Worm (Caenorhabditis elegans): ENCODE results near the gene cubn-1.

Gene cubn-1

ce11 chrV:12607113-12607512 is 4.0 kb upstream of the cubn-1 start, which contains the start of gene erg-28:
erg-28 (plus strand) TSS chrV:12607413.
- TF ChIP-seq cog-1 (tag; optimal IDR thresholded peaks at IDR 0.05) (no peak), tab-1 (GFP tag; IDR thresholded peaks at IDR 0.05) (no peak), flt-1 (GFP tag; IDR thresholded peaks at IDR 0.05) (no peak), T22C8.4 (GFP tag; IDR thresholded peaks at IDR 0.05) (no peak), ztf-23 (GFP tag; IDR thresholded peaks at IDR 0.05) (no peak), ref-1 (GFP tag; conservative IDR thresholded peaks at IDR 0.05) (no peak), med-1 (GFP tag; optimal IDR thresholded peaks at IDR 0.05; ENCODE audit: insufficient read depth) (no peak), ztf-29 (GFP tag; IDR thresholded peaks at IDR 0.05) (no peak), klf-2 (GFP tag; conservative IDR thresholded peaks at IDR 0.05) (no peak)

DNA sequence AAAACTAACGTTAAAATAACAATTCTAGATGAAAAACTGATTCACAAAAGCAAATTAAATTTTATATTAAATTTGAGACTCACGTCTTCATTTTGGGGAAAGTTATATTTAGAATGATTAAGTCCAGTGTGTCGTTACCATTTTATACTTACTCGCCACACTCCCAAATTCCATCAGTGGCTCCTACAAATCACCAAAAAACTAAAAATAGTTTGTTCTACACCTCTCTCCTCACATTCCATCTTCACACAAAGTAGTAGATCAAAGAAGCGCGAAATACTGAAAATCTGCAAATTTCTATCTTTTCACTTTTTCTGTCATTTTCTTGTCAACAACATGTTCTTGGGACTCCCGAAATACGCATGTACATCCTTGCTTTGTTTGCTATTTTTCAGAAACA is 2.3 kb upstream of the cubn-1 start, which contains the start of gene ZC116.5:
ZC116.5 (minus strand) TSS at position 101 of the 400 bp plus-strand sequence.
- no peak for TF ChIP-seq ztf-23 (GFP tag; IDR thresholded peaks at IDR 0.05)
- no peak for TF ChIP-seq cog-1 (tag; optimal IDR thresholded peaks at IDR 0.05)
- no peak for TF ChIP-seq flt-1 (GFP tag; IDR thresholded peaks at IDR 0.05)
- no peak for TF ChIP-seq klf-2 (GFP tag; conservative IDR thresholded peaks at IDR 0.05)
- no peak for TF ChIP-seq T22C8.4 (GFP tag; IDR thresholded peaks at IDR 0.05)
- TF ChIP-seq ztf-29 (GFP tag; IDR thresholded peaks at IDR 0.05), result no peak
- TF ChIP-seq tab-1 (GFP tag; IDR thresholded peaks at IDR 0.05), result no peak
- TF ChIP-seq med-1 (GFP tag; optimal IDR thresholded peaks at IDR 0.05; ENCODE audit: insufficient read depth), result no peak
- TF ChIP-seq ref-1 (GFP tag; conservative IDR thresholded peaks at IDR 0.05), result no peak

DNA sequence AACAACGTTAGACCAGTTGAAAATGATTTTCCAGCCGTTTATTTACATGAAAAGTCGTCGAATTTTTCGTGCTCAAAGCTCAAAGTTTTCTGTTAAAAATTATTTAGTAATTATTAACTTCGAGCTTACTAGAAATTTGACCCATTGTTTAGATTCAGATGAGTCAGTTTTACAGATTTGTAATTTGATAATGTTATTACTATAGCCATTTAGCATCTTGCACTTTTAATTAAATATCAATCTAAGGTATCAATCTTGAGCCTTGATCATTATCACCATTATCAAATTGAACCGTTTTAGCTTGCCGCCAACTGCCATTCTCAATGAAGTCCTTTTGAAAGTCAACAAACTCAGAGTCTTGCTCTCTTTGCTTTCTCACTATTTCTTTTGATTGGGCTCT is 1.6 kb upstream of the cubn-1 start, which contains the start of gene ZC116.1:
ZC116.1 (plus strand) TSS at position 301 of the 400 bp plus-strand sequence.
- no peak for TF ChIP-seq flt-1 (GFP tag; IDR thresholded peaks at IDR 0.05)
- TF ChIP-seq ztf-23 (GFP tag; IDR thresholded peaks at IDR 0.05), result no peak
- no peak for TF ChIP-seq ref-1 (GFP tag; conservative IDR thresholded peaks at IDR 0.05)
- TF ChIP-seq T22C8.4 (GFP tag; IDR thresholded peaks at IDR 0.05), result no peak
- no peak for TF ChIP-seq klf-2 (GFP tag; conservative IDR thresholded peaks at IDR 0.05)
- no peak for TF ChIP-seq med-1 (GFP tag; optimal IDR thresholded peaks at IDR 0.05; ENCODE audit: insufficient read depth)
- TF ChIP-seq ztf-29 (GFP tag; IDR thresholded peaks at IDR 0.05), result no peak
- TF ChIP-seq tab-1 (GFP tag; IDR thresholded peaks at IDR 0.05), result no peak
- TF ChIP-seq cog-1 (tag; optimal IDR thresholded peaks at IDR 0.05), result no peak

ce11 chrV:12612118-12612517 is 989 bp downstream of the cubn-1 start, which contains the start of gene cyc-2.2:
cyc-2.2 (minus strand) TSS chrV:12612218.
- TF ChIP-seq ztf-29 (GFP tag; IDR thresholded peaks at IDR 0.05), result no peak
- TF ChIP-seq flt-1 (GFP tag; IDR thresholded peaks at IDR 0.05), result no peak
- TF ChIP-seq klf-2 (GFP tag; conservative IDR thresholded peaks at IDR 0.05), result no peak

DNA sequence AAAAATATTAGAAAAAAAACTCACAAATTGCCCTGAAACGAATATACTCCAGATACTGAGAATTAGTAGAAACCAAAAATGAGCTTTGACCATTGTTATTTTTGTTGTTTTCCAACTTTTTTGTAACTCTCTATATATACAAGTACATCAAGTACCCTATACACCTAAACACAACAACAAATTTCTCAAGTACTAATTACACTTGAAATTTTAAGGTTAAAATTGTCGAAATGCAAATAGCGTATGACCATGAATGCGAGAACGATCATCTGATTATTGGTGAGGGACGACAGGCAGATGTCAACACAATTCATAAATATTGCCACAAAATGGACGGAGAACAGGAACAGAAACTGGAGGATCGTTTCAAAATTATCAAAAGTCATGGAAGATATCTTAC is 13.2 kb downstream of the cubn-1 start, which contains the start of gene F56H9.9:
F56H9.9 (minus strand) TSS at position 101 of the 400 bp plus-strand sequence.
- TF ChIP-seq cog-1 (tag; optimal IDR thresholded peaks at IDR 0.05) (no peak), ztf-29 (GFP tag; IDR thresholded peaks at IDR 0.05) (no peak), med-1 (GFP tag; optimal IDR thresholded peaks at IDR 0.05; ENCODE audit: insufficient read depth) (no peak), klf-2 (GFP tag; conservative IDR thresholded peaks at IDR 0.05) (no peak), T22C8.4 (GFP tag; IDR thresholded peaks at IDR 0.05) (no peak), ref-1 (GFP tag; conservative IDR thresholded peaks at IDR 0.05) (no peak), ztf-23 (GFP tag; IDR thresholded peaks at IDR 0.05) (no peak), flt-1 (GFP tag; IDR thresholded peaks at IDR 0.05) (no peak), tab-1 (GFP tag; IDR thresholded peaks at IDR 0.05) (no peak)

DNA sequence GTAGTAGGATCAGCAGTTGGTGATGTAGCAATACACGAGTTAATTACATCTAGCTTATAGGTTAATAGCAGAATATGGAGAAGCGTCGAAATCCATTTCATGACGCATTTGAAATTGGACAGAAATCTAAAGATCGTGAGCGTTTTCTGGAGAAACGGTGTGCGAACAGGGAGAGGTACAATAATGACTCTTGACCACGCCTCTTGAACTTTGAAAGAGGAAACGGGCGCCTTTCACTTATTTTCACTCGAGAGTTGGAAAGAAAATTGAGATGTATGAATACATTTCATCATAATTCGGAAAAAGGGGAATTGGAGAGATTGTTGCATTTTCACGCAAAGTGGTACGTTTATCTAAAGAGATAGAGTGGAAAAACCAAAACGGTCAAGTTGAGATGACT is 18.6 kb downstream of the cubn-1 start, which contains the start of gene F56H9.6:
F56H9.6 (minus strand) TSS at position 101 of the 400 bp plus-strand sequence.
- TF ChIP-seq klf-2 (GFP tag; conservative IDR thresholded peaks at IDR 0.05) (no peak), cog-1 (tag; optimal IDR thresholded peaks at IDR 0.05) (no peak), tab-1 (GFP tag; IDR thresholded peaks at IDR 0.05) (no peak), ztf-29 (GFP tag; IDR thresholded peaks at IDR 0.05) (no peak), med-1 (GFP tag; optimal IDR thresholded peaks at IDR 0.05; ENCODE audit: insufficient read depth) (no peak), T22C8.4 (GFP tag; IDR thresholded peaks at IDR 0.05) (no peak), flt-1 (GFP tag; IDR thresholded peaks at IDR 0.05) (no peak), ref-1 (GFP tag; conservative IDR thresholded peaks at IDR 0.05) (no peak), ztf-23 (GFP tag; IDR thresholded peaks at IDR 0.05) (no peak)

- TF ChIP-seq ref-1 (GFP tag; conservative IDR thresholded peaks at IDR 0.05) (no peak), klf-2 (GFP tag; conservative IDR thresholded peaks at IDR 0.05) (no peak), T22C8.4 (GFP tag; IDR thresholded peaks at IDR 0.05) (no peak), flt-1 (GFP tag; IDR thresholded peaks at IDR 0.05) (no peak), med-1 (GFP tag; optimal IDR thresholded peaks at IDR 0.05; ENCODE audit: insufficient read depth) (no peak), ztf-23 (GFP tag; IDR thresholded peaks at IDR 0.05) (no peak), cog-1 (tag; optimal IDR thresholded peaks at IDR 0.05) (no peak), ztf-29 (GFP tag; IDR thresholded peaks at IDR 0.05) (no peak), tab-1 (GFP tag; IDR thresholded peaks at IDR 0.05) (no peak)
Observed at ce11 chrV:12632048-12632447, 20.9 kb downstream of the cubn-1 start, which contains the start of gene srx-113. srx-113 (minus strand) TSS chrV:12632148.

- TF ChIP-seq ztf-29 (GFP tag; IDR thresholded peaks at IDR 0.05), result no peak
- TF ChIP-seq ztf-23 (GFP tag; IDR thresholded peaks at IDR 0.05), result 0 out of 2 replicates have a peak, but pooled peaks have one; percentile 61
- no peak for TF ChIP-seq cog-1 (tag; optimal IDR thresholded peaks at IDR 0.05)
- TF ChIP-seq ref-1 (GFP tag; conservative IDR thresholded peaks at IDR 0.05), result no peak
- no peak for TF ChIP-seq tab-1 (GFP tag; IDR thresholded peaks at IDR 0.05)
- TF ChIP-seq klf-2 (GFP tag; conservative IDR thresholded peaks at IDR 0.05), result no peak
- no peak for TF ChIP-seq T22C8.4 (GFP tag; IDR thresholded peaks at IDR 0.05)
- no peak for TF ChIP-seq med-1 (GFP tag; optimal IDR thresholded peaks at IDR 0.05; ENCODE audit: insufficient read depth)
- TF ChIP-seq flt-1 (GFP tag; IDR thresholded peaks at IDR 0.05), result 0 out of 2 replicates have a peak, but pooled peaks have one; percentile 14
Observed at ce11 chrV:12633046-12633445, 21.9 kb downstream of the cubn-1 start.

DNA sequence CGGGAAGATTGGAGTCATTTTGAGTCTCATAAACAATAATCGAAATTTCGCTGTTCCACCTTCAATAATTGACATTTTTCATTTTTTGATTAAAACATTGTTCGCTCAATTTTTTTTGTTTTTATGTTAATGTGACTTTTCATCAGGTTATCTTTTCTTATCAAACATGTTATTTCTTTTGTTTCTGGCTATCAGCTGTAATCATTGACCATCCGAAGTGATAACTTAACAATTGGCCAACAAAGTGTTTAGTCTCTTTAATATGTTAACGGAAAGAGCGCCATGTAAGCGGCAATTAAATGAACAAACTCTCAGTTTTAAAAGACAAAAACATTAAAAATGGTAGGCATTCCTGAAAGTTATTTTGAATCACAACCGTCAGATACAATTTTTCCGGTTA is 22.9 kb downstream of the cubn-1 start:
- no peak for TF ChIP-seq ref-1 (GFP tag; conservative IDR thresholded peaks at IDR 0.05)
- no peak for TF ChIP-seq klf-2 (GFP tag; conservative IDR thresholded peaks at IDR 0.05)

ce11 chrV:12634746-12635145 is 23.6 kb downstream of the cubn-1 start:
- TF ChIP-seq ref-1 (GFP tag; conservative IDR thresholded peaks at IDR 0.05) (no peak), klf-2 (GFP tag; conservative IDR thresholded peaks at IDR 0.05) (no peak), T22C8.4 (GFP tag; IDR thresholded peaks at IDR 0.05) (no peak), ztf-29 (GFP tag; IDR thresholded peaks at IDR 0.05) (no peak), tab-1 (GFP tag; IDR thresholded peaks at IDR 0.05) (no peak)
